Worm (Caenorhabditis elegans) whole organism, L1 larva: Measurements from ENCODE around the gene Y53G8AR.8.

ENCODE experiments used
- ceh-8 ChIP-seq: fragments of 200-800 bp; sonication (Bioruptor generic); optimal IDR thresholded peaks from 2 replicates; lab custom pipeline; 2018; ENCODE audit warnings: mild to moderate bottlenecking, missing genetic modification characterization, moderate library complexity, missing compliant biosample characterization
- efl-1 ChIP-seq, 4 experiments: fragments of 150-350 bp; optimal IDR thresholded peaks in 3 of 4; peaks in 1 of 4; 1 replicate in 1 of 4; 2 replicates in 3 of 4; lab custom pipeline; 2014; ENCODE audit warnings: missing biosample characterization in 2 of 4, missing genetic modification characterization in 2 of 4, missing genetic modification reagents in 2 of 4
- nhr-11 ChIP-seq: fragments of 150-350 bp; optimal IDR thresholded peaks from 2 replicates; lab custom pipeline; 2014; ENCODE audit warnings: missing biosample characterization, missing genetic modification characterization
- nhr-237 ChIP-seq: fragments of 150-350 bp; optimal IDR thresholded peaks from 2 replicates; lab custom pipeline; 2014; ENCODE audit warnings: missing biosample characterization, missing genetic modification characterization
- nhr-77 ChIP-seq: fragments of 150-350 bp; optimal IDR thresholded peaks from 2 replicates; lab custom pipeline; 2014; ENCODE audit warnings: missing biosample characterization, missing genetic modification characterization
- rnt-1 ChIP-seq: sonication (generic microtip); optimal IDR thresholded peaks from 2 replicates; lab custom pipeline; 2016; ENCODE audit warnings: mild to moderate bottlenecking, missing genetic modification characterization, moderate library complexity, missing compliant biosample characterization
- ztf-11 ChIP-seq, 2 experiments: sonication (generic microtip); optimal IDR thresholded peaks; 2 replicates each; lab custom pipeline; 2016 to 2017; ENCODE audit warnings: missing genetic modification characterization in 2 of 2, missing biosample characterization in 1 of 2, missing compliant biosample characterization in 1 of 2

DNA sequence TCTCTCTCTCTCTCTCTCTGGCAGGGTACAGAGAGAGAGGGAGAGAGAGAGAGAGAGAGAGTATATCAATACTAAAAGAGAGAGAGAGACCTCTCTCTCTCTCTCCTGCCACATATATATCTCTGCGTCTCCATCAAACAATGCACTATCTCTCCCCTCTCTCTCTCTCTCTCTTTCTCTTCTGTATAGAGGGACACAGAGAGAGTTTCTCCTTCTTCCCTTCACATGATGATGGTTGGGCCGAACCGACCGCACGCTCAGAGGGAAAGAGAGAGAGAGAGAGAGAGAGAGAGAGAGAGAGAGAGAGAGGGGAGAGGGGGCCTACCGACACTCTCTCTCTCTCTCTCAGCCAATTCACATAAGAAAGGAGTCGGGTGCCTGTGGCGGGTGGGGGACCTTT, 22.4 kb downstream of the Y53G8AR.8 start:
- TF ChIP-seq nhr-11 (peak; percentile 47), ztf-11 (tag; optimal IDR thresholded peaks at IDR 0.05; lab: Kevin White, UChicago) (peak in 1 of 2 experiments; percentile 74), nhr-237 (tag; lab: Kevin White, UChicago) (no peak), ceh-8 (GFP tag; lab: Kevin White, UChicago) (no peak), efl-1 (optimal IDR thresholded peaks at IDR 0.05; lab: Kevin White, UChicago) (peak; percentile 70 to 81), efl-1 (GFP tag; optimal IDR thresholded peaks at IDR 0.05 in 1 of 2; lab: Kevin White, UChicago) (peak; percentile 13 to 92), rnt-1 (tag; lab: Kevin White, UChicago) (peak; percentile 46), nhr-77 (tag; lab: Kevin White, UChicago) (no peak)
